Fruit fly (Drosophila melanogaster) whole organism, pupa: ENCODE measurements around the gene Swt1.

Experiments
- CG13204 ChIP-seq: fragments of 200-800 bp; sonication (Bioruptor generic); optimal IDR thresholded peaks from 2 replicates; lab custom pipeline; 2018; ENCODE audit warnings: missing biosample characterization, mild to moderate bottlenecking, missing genetic modification characterization, moderate library complexity
- CG14655 ChIP-seq: fragments of 200-800 bp; sonication (Bioruptor generic); optimal IDR thresholded peaks from 3 replicates; lab custom pipeline; 2017; ENCODE audit warnings: mild to moderate bottlenecking, missing biosample characterization, missing genetic modification reagents, missing genetic modification characterization
- CG15710 ChIP-seq: fragments of 200-800 bp; sonication (Bioruptor generic); optimal IDR thresholded peaks from 2 replicates; lab custom pipeline; 2018; ENCODE audit warnings: missing biosample characterization, mild to moderate bottlenecking, missing genetic modification characterization, moderate library complexity
- CG9948 ChIP-seq: fragments of 200-800 bp; sonication (Bioruptor generic); optimal IDR thresholded peaks from 2 replicates; lab custom pipeline; 2018; ENCODE audit warnings: missing biosample characterization, mild to moderate bottlenecking, missing genetic modification characterization, moderate library complexity
- EcR ChIP-seq: fragments of 200-800 bp; sonication (Bioruptor generic); optimal IDR thresholded peaks from 3 replicates; lab custom pipeline; 2019; ENCODE audit warnings: missing biosample characterization, missing genetic modification characterization, mild to moderate bottlenecking, moderate library complexity, missing genetic modification reagents
- Pif1A ChIP-seq: fragments of 200-800 bp; sonication (Bioruptor generic); optimal IDR thresholded peaks from 3 replicates; lab custom pipeline; 2016; ENCODE audit warnings: missing biosample characterization, missing genetic modification characterization
- fd96Ca ChIP-seq: fragments of 200-800 bp; sonication (Bioruptor generic); IDR thresholded peaks from 3 replicates; pipeline ENCODE4 v1.3.6; 2022; ENCODE audit warnings: missing biosample characterization, missing genetic modification characterization

DNA sequence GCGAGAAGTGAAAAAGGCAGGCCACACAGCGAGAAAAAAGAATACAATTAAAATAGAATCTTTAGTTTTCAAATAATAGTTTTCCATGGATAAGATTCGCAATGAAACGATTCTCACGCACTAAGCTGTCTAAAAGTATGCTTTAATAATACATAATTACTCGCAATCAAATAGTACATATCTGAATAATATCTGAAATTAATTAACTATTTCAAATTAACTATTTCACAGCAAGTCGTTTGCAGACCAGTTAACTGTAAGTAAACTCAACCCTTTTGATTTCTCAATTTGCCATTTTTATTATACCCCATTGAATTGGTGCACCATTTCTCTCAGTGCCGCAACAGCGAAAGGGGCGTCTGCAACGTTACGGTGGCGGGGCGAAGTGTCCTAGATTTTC is 35.2 kb upstream of the Swt1 start:
- TF ChIP-seq CG15710 (tag; lab: Kevin White, UChicago): no peak
- no peak for TF ChIP-seq EcR
- no peak for TF ChIP-seq Pif1A (GFP tag; lab: Kevin White, UChicago)
- no peak for TF ChIP-seq CG14655
- TF ChIP-seq fd96Ca (GFP tag; lab: Robert Waterston, UW): no peak
- TF ChIP-seq CG13204 (GFP tag; lab: Kevin White, UChicago): no peak
- no peak for TF ChIP-seq CG9948 (tag; lab: Kevin White, UChicago)
